Worm (Caenorhabditis elegans) whole organism, L4/young adult: ENCODE measurements around the gene rpl-12.

Experiments
- W03F9.2 ChIP-seq: fragments of 150-350 bp; optimal IDR thresholded peaks from 2 replicates; lab custom pipeline; 2014; ENCODE audit warnings: missing biosample characterization, missing genetic modification characterization
- dao-5 ChIP-seq: sonication (generic microtip); optimal IDR thresholded peaks from 2 replicates; lab custom pipeline; 2016; ENCODE audit warnings: missing genotype, missing genetic modification characterization, moderate library complexity, missing compliant biosample characterization

- TF ChIP-seq dao-5 (tag; lab: Kevin White, UChicago) (no peak), W03F9.2 (tag; lab: Kevin White, UChicago) (no peak)
Measured at ce11 chrIV:13290239-13290638, 49.8 kb upstream of the rpl-12 start.
